Worm (Caenorhabditis elegans) whole organism, L4/young adult: ENCODE data around the gene ipla-7.

Experiments
- W03F9.2 ChIP-seq: fragments of 150-350 bp; optimal IDR thresholded peaks from 2 replicates; lab custom pipeline; 2014; ENCODE audit warnings: missing biosample characterization, missing genetic modification characterization
- dao-5 ChIP-seq: sonication (generic microtip); optimal IDR thresholded peaks from 2 replicates; lab custom pipeline; 2016; ENCODE audit warnings: missing genotype, missing genetic modification characterization, moderate library complexity, missing compliant biosample characterization
- him-1 ChIP-seq: sonication (generic microtip); optimal IDR thresholded peaks from 2 replicates; lab custom pipeline; 2016; ENCODE audit warnings: missing genotype, missing genetic modification reagents, missing genetic modification characterization, missing compliant biosample characterization

ipla-7 gene

DNA sequence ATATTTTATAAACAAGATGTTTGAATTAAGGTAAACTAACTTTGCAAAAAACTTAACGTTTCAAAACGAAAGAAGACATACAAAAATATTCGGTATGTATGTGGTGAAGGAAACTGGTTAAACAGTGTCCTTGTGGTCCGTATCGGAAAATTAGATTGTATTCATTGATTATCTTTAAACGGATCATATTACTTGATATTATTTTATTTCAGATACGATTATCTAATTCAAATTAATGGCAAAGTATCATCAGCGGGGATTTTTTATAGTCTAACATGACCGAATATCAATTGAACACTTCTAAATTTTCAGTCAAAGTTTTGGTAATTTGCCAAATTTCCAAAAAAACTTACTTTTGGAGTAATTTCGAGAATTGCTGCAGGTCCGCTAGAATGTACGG is 55.9 kb downstream of the ipla-7 start, which contains the start of gene C47E12.13:
Gene C47E12.13, minus strand, starts transcription at position 101 of the 400 bp plus-strand sequence.
- TF ChIP-seq W03F9.2 (tag; lab: Kevin White, UChicago), result no peak
- TF ChIP-seq him-1 (tag; lab: Kevin White, UChicago), result no peak
- no peak for TF ChIP-seq dao-5
